Worm (Caenorhabditis elegans): Measurements from ENCODE around the gene sas-4.

sas-4 gene

DNA sequence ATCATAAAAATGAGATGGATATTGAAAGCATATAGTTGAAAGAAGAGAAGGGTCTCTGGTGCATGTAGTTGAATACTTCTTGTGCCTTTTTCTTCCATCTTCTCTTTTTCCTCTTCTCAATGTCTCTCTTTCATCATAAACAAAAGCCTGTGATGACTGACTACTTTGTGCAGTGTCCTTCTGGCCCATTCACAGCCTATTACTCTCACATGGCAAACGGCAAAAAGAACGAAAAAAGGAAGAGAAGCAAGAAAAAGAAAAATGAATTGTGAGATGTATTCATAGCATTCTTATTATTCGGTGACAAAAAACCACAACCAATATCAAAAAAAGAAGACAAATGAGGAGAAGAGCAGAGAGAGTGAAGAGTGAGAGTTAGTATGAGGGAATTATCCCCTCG, 2.8 kb upstream of the sas-4 start:
- TF ChIP-seq ceh-58 (GFP tag; IDR thresholded peaks at IDR 0.05) (no peak), ceh-27 (GFP tag; optimal IDR thresholded peaks at IDR 0.05) (no peak), ZK185.1 (tag; optimal IDR thresholded peaks at IDR 0.05; ENCODE audit: poor library complexity, severe bottlenecking) (no peak)

DNA sequence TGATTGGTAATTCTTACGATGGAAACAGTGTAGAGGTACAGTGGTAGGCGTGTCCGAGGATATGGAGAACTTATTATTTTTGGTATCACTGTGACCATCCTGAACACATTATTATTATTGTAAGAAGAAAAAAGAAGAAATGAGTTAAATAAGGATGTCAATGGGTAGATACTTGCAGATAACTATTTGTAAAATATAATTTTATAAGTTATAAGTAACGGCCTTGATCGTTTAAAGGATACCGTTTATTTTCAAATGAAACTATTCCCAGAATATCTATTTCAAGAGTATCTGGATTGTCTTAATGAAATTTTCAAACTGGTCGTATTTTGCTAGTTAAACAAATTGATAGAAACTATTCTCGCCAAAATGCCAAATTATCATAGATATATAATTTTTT, 1.8 kb upstream of the sas-4 start, which contains the start of gene F10E9.10:
TSS of gene F10E9.10 (minus strand) at position 101 of the 400 bp plus-strand sequence.
- TF ChIP-seq C06A6.2 (GFP tag; conservative IDR thresholded peaks at IDR 0.05) (no peak), hsf-1 (GFP tag; IDR thresholded peaks at IDR 0.05) (no peak), nfya-2 (GFP tag; IDR thresholded peaks at IDR 0.05) (no peak), lsy-27 (tag; optimal IDR thresholded peaks at IDR 0.05; ENCODE audit: borderline replicate concordance, insufficient read depth) (no peak), let-526 (GFP tag; IDR thresholded peaks at IDR 0.05) (no peak), unc-130 (GFP tag; optimal IDR thresholded peaks at IDR 0.05) (no peak), F55B11.4 (tag; optimal IDR thresholded peaks at IDR 0.05; ENCODE audit: borderline replicate concordance, insufficient read depth) (no peak), mes-4 (tag; optimal IDR thresholded peaks at IDR 0.05) (no peak), unc-62 (GFP tag; optimal IDR thresholded peaks at IDR 0.05) (no peak)

DNA sequence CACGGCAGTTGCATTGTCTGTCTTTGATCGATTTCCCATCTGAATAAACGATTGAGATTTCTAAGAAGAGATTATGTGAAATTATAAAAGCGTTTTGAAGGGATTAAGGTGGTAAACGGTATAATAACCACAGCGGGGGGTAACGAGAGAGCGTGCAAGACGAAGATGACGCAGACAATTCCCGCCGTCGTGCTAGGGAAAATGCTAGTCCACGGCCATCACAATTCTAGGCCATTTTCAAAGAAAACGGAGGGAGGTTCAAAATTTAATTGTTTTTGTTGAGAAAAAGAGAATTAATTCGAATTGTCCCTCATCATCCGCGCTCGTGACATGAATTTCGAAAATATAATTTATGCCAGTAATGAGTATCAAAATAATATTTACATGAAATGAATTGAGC, 712 bp upstream of the sas-4 start, which contains the start of gene F10E9.11:
TSS of gene F10E9.11 (minus strand) at position 161 of the 400 bp plus-strand sequence.
- TF ChIP-seq ztf-25 (GFP tag; IDR thresholded peaks at IDR 0.05) (0 out of 2 replicates have a peak, but pooled peaks have one; percentile 55), bed-1 (GFP tag; IDR thresholded peaks at IDR 0.05) (no peak), unc-62 (GFP tag; optimal IDR thresholded peaks at IDR 0.05) (no peak), zfh-2 (GFP tag; conservative IDR thresholded peaks at IDR 0.05) (no peak), aptf-3 (GFP tag; IDR thresholded peaks at IDR 0.05) (no peak), fkh-3 (tag; optimal IDR thresholded peaks at IDR 0.05) (no peak), T07F8.4 (tag; optimal IDR thresholded peaks at IDR 0.05) (no peak), F39B2.1 (GFP tag; IDR thresholded peaks at IDR 0.05) (no peak), hlh-12 (tag; optimal IDR thresholded peaks at IDR 0.05) (no peak), F55B11.4 (tag; optimal IDR thresholded peaks at IDR 0.05; ENCODE audit: borderline replicate concordance, insufficient read depth) (no peak), hmg-1.2 (GFP tag; IDR thresholded peaks at IDR 0.05) (peak; percentile 96), dox-1 (GFP tag; IDR thresholded peaks at IDR 0.05) (peak; percentile 92), ekl-4 (GFP tag; IDR thresholded peaks at IDR 0.05) (peak; percentile 62), ztf-3 (GFP tag; optimal IDR thresholded peaks at IDR 0.05) (no peak), hsf-1 (GFP tag; IDR thresholded peaks at IDR 0.05) (0 out of 2 replicates have a peak, but pooled peaks have one; percentile 5), chd-7 (tag; optimal IDR thresholded peaks at IDR 0.05) (peak; percentile 36), Y79H2A.3 (GFP tag; conservative IDR thresholded peaks at IDR 0.05) (no peak), die-1 (tag; optimal IDR thresholded peaks at IDR 0.05) (no peak), hlh-26 (GFP tag; conservative IDR thresholded peaks at IDR 0.05) (no peak), tbx-9 (tag; optimal IDR thresholded peaks at IDR 0.05; ENCODE audit: borderline replicate concordance) (no peak), somi-1 (GFP tag; optimal IDR thresholded peaks at IDR 0.05) (no peak), aptf-2 (GFP tag; conservative IDR thresholded peaks at IDR 0.05) (0 out of 2 replicates have a peak, but pooled peaks have one; percentile 37), K12H6.12 (tag; optimal IDR thresholded peaks at IDR 0.05) (peak; percentile 57), F49E8.2 (tag; optimal IDR thresholded peaks at IDR 0.05; ENCODE audit: insufficient read depth) (peak; percentile 13), T26A5.8 (tag; optimal IDR thresholded peaks at IDR 0.05) (no peak), F33H1.4 (GFP tag; IDR thresholded peaks at IDR 0.05) (peak; percentile 71), madf-10 (tag; optimal IDR thresholded peaks at IDR 0.05) (peak; percentile 66), attf-3 (GFP tag; conservative IDR thresholded peaks at IDR 0.05) (peak; percentile 73), ceh-100 (GFP tag; IDR thresholded peaks at IDR 0.05) (peak; percentile 56; the same call in 1 of the 2 replicates), Y53F4B.3 (GFP tag; IDR thresholded peaks at IDR 0.05) (no peak), mxl-1 (tag; optimal IDR thresholded peaks at IDR 0.05) (no peak), let-526 (GFP tag; IDR thresholded peaks at IDR 0.05) (peak; percentile 81), nfyb-1 (GFP tag; IDR thresholded peaks at IDR 0.05) (peak; percentile 64), nfya-1 (tag; optimal IDR thresholded peaks at IDR 0.05; ENCODE audit: borderline replicate concordance, insufficient read depth) (no peak), him-1 (tag; optimal IDR thresholded peaks at IDR 0.05) (peak; percentile 63), ZK185.1 (tag; optimal IDR thresholded peaks at IDR 0.05; ENCODE audit: poor library complexity, severe bottlenecking) (peak; percentile 88), D2030.7 (GFP tag; IDR thresholded peaks at IDR 0.05) (peak; percentile 70), ztf-26 (tag; optimal IDR thresholded peaks at IDR 0.05) (no peak)
